Worm (Caenorhabditis elegans) whole organism, L4 larva: Measurements from ENCODE around the gene igcm-1.

Experiments
- R02D3.7 ChIP-seq: fragments of 150-350 bp; sonication (generic microtip); optimal IDR thresholded peaks from 3 replicates; lab custom pipeline; 2014; ENCODE audit warnings: missing biosample characterization, missing genetic modification characterization
- ceh-20 ChIP-seq: fragments of 200-800 bp; sonication (Bioruptor generic); IDR thresholded peaks from 2 replicates; pipeline ENCODE4 v1.3.6; 2022; ENCODE audit warnings: missing genetic modification reagents, missing genetic modification characterization, missing compliant biosample characterization
- daf-12 ChIP-seq: fragments of 150-350 bp; optimal IDR thresholded peaks from 2 replicates; lab custom pipeline; 2014; ENCODE audit warnings: missing biosample characterization, missing genetic modification reagents, missing genetic modification characterization
- daf-19 ChIP-seq: fragments of 200-800 bp; sonication (Bioruptor generic); conservative IDR thresholded peaks from 2 replicates; pipeline ENCODE4 v1.3.6; 2022; ENCODE audit warnings: missing genetic modification characterization, missing compliant biosample characterization
- dmd-8 ChIP-seq: fragments of 200-800 bp; sonication (Bioruptor generic); IDR thresholded peaks from 2 replicates; pipeline ENCODE4 v1.3.6; 2022; ENCODE audit warnings: missing genetic modification characterization, missing compliant biosample characterization
- dve-1 ChIP-seq: sonication (generic microtip); optimal IDR thresholded peaks from 2 replicates; lab custom pipeline; 2017; ENCODE audit warnings: antibody characterized with exemption, mild to moderate bottlenecking, missing genetic modification characterization, missing compliant biosample characterization; ENCODE audit not compliant: insufficient read depth
- lin-15B ChIP-seq: fragments of 150-350 bp; sonication (generic microtip); optimal IDR thresholded peaks from 3 replicates; lab custom pipeline; 2014; ENCODE audit warnings: missing biosample characterization, missing genetic modification characterization
- nhr-77 ChIP-seq: fragments of 150-350 bp; optimal IDR thresholded peaks from 2 replicates; lab custom pipeline; 2014; ENCODE audit warnings: missing biosample characterization, missing genetic modification characterization
- pha-4 ChIP-seq, 2 experiments: fragments of 150-350 bp in 1 of 2; fragments of 200-800 bp in 1 of 2; sonication (Bioruptor generic) in 1 of 2; IDR thresholded peaks in 1 of 2; optimal IDR thresholded peaks in 1 of 2; 2 replicates each; pipeline versions ENCODE4 v1.3.6 to Lab custom; 2014 to 2022; ENCODE audit warnings: missing genetic modification characterization in 2 of 2, missing genetic modification reagents in 2 of 2, missing biosample characterization in 1 of 2, missing compliant biosample characterization in 1 of 2
- zag-1 ChIP-seq: fragments of 150-350 bp; optimal IDR thresholded peaks from 2 replicates; lab custom pipeline; 2014; ENCODE audit warnings: missing biosample characterization, missing genetic modification characterization

DNA sequence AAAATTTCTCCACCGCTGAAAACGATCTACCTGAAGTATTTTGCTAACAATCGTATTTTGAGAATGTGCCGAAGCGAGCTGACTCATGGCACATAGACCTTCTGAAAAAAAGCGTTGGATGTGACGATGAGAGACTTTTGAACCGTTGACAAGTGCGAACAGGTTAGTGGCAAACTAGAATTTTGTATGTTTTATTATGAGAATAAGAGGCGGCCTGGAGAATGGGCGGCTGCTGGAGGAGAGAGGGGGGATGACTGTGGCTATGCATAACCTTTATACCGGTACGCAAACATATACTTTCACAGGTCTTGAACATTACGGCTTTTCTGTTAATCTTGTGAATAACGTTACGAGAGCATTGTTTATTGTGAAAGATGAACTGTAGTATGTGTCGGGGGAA lies 37.0 kb upstream of the igcm-1 start, which contains the start of gene mam-1:
- no peak for TF ChIP-seq dve-1
- TF ChIP-seq lin-15B (tag; lab: Kevin White, UChicago), result no peak
- TF ChIP-seq daf-12 (tag; lab: Kevin White, UChicago), result no peak
- no peak for TF ChIP-seq nhr-77 (tag; lab: Kevin White, UChicago)
- TF ChIP-seq ceh-20 (GFP tag; lab: Robert Waterston, UW), result no peak
- TF ChIP-seq pha-4 (GFP tag; IDR thresholded peaks at IDR 0.05; lab: Robert Waterston, UW), result no peak
- TF ChIP-seq pha-4 (tag; optimal IDR thresholded peaks at IDR 0.05; lab: Kevin White, UChicago), result no peak
- no peak for TF ChIP-seq R02D3.7 (tag; lab: Kevin White, UChicago)
- TF ChIP-seq zag-1 (tag; lab: Kevin White, UChicago), result no peak
- no peak for TF ChIP-seq dmd-8 (GFP tag; lab: Robert Waterston, UW)
- TF ChIP-seq daf-19 (GFP tag; lab: Robert Waterston, UW), result no peak
